Worm (Caenorhabditis elegans) whole organism, L4 larva: ENCODE results near the gene T01H10.11.

Experiments used
- fkh-10 ChIP-seq: fragments of 150-350 bp; optimal IDR thresholded peaks from 2 replicates; lab custom pipeline; 2014; ENCODE audit warnings: missing biosample characterization, missing genetic modification reagents, missing genetic modification characterization
- jun-1 ChIP-seq: fragments of 150-350 bp; optimal IDR thresholded peaks from 2 replicates; lab custom pipeline; 2014; ENCODE audit warnings: missing biosample characterization, missing genetic modification reagents, missing genetic modification characterization
- lin-15B ChIP-seq: fragments of 150-350 bp; sonication (generic microtip); optimal IDR thresholded peaks from 3 replicates; lab custom pipeline; 2014; ENCODE audit warnings: missing biosample characterization, missing genetic modification characterization
- lsy-2 ChIP-seq, 2 experiments: fragments of 150-350 bp in 1 of 2; sonication (generic microtip) in 1 of 2; optimal IDR thresholded peaks; 2 replicates each; lab custom pipeline; 2014 to 2017; ENCODE audit warnings: missing biosample characterization in 2 of 2, missing genetic modification characterization in 2 of 2
- nhr-237 ChIP-seq: sonication (generic microtip); optimal IDR thresholded peaks from 2 replicates; lab custom pipeline; 2017; ENCODE audit warnings: missing biosample characterization, missing genetic modification characterization

ce11 chrX:12154055-12154898 is 31.0 kb downstream of the T01H10.11 start, which contains the start of gene mfsd-11:
- no peak for TF ChIP-seq lsy-2 (tag; optimal IDR thresholded peaks at IDR 0.05; lab: Kevin White, UChicago)
- TF ChIP-seq fkh-10 (GFP tag; lab: Kevin White, UChicago) = no peak
- no peak for TF ChIP-seq lin-15B (tag; lab: Kevin White, UChicago)
- no peak for TF ChIP-seq jun-1 (tag; lab: Kevin White, UChicago)
- no peak for TF ChIP-seq nhr-237 (tag; lab: Kevin White, UChicago)
